Fruit fly (Drosophila melanogaster) whole organism, adult: Measurements from ENCODE around the gene CG1090.

ENCODE experiments used
- CG11617 ChIP-seq: fragments of 200-800 bp; sonication (Bioruptor generic); optimal IDR thresholded peaks from 2 replicates; lab custom pipeline; 2017; ENCODE audit warnings: mild to moderate bottlenecking, missing biosample characterization, missing genetic modification reagents, missing genetic modification characterization
- CG12768 ChIP-seq: fragments of 200-800 bp; sonication (Bioruptor generic); optimal IDR thresholded peaks from 2 replicates; lab custom pipeline; 2017; ENCODE audit warnings: missing biosample characterization, missing genetic modification characterization, mild to moderate bottlenecking, moderate library complexity, missing genetic modification reagents
- CG14711 ChIP-seq: fragments of 200-800 bp; sonication (Bioruptor generic); optimal IDR thresholded peaks from 2 replicates; lab custom pipeline; 2018; ENCODE audit warnings: missing biosample characterization, mild to moderate bottlenecking, missing genetic modification characterization, moderate library complexity
- CG1620 ChIP-seq: fragments of 200-800 bp; sonication (Bioruptor generic); optimal IDR thresholded peaks from 2 replicates; lab custom pipeline; 2016; ENCODE audit warnings: missing biosample characterization, missing genetic modification characterization
- CG33017 ChIP-seq: fragments of 200-800 bp; sonication (Bioruptor generic); optimal IDR thresholded peaks from 2 replicates; lab custom pipeline; 2018; ENCODE audit warnings: missing biosample characterization, mild to moderate bottlenecking, missing genetic modification characterization, moderate library complexity
- CG5204 ChIP-seq: fragments of 200-800 bp; sonication (Bioruptor generic); optimal IDR thresholded peaks from 2 replicates; lab custom pipeline; 2016; ENCODE audit warnings: missing biosample characterization, missing genetic modification characterization
- CG7045 ChIP-seq: fragments of 200-800 bp; sonication (Bioruptor generic); optimal IDR thresholded peaks from 2 replicates; lab custom pipeline; 2017; ENCODE audit warnings: missing biosample characterization, mild to moderate bottlenecking, missing genetic modification characterization
- Crg-1 ChIP-seq: fragments of 200-800 bp; sonication (Bioruptor generic); optimal IDR thresholded peaks from 2 replicates; lab custom pipeline; 2016; ENCODE audit warnings: missing biosample characterization, missing genetic modification characterization
- Hr96 ChIP-seq: fragments of 200-800 bp; sonication (Bioruptor generic); optimal IDR thresholded peaks from 2 replicates; lab custom pipeline; 2016; ENCODE audit warnings: missing biosample characterization, missing genetic modification characterization
- Mnt ChIP-seq: fragments of 200-800 bp; sonication (Bioruptor generic); optimal IDR thresholded peaks from 2 replicates; lab custom pipeline; 2016; ENCODE audit warnings: missing biosample characterization, mild to moderate bottlenecking, missing genetic modification characterization
- bab1 ChIP-seq: fragments of 200-800 bp; sonication (Bioruptor generic); optimal IDR thresholded peaks from 3 replicates; lab custom pipeline; 2019; ENCODE audit warnings: missing biosample characterization, mild to moderate bottlenecking, missing genetic modification characterization, moderate library complexity
- kay ChIP-seq: fragments of 200-800 bp; sonication (Bioruptor generic); peaks from one replicate; lab custom pipeline; 2016; ENCODE audit warnings: missing biosample characterization, missing genetic modification characterization, borderline replicate concordance
- ovo ChIP-seq: fragments of 200-800 bp; sonication (Bioruptor generic); optimal IDR thresholded peaks from 2 replicates; lab custom pipeline; 2016; ENCODE audit warnings: missing biosample characterization, missing genetic modification characterization
- toe ChIP-seq: fragments of 200-800 bp; sonication (Bioruptor generic); optimal IDR thresholded peaks from 2 replicates; lab custom pipeline; 2016; ENCODE audit warnings: missing biosample characterization, missing genetic modification characterization

DNA sequence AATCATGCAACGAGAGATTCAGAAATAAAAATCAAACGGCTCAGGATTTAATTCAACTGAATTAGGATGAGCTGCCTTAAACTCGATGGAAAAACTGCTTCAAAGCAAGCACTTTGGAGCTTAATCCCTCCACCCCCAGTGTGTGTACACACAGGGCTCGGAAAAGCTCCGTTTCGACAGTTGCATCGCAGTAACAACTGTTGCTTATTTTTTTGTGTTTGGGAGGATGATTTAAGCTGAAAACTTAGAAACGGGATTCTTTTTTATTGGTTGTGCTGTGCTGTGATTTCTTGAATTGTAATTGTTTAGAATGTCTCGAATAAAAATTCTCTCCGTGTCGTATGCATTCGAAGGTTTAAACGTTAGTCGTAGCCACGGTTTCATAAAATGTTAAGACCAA lies 40.7 kb upstream of the CG1090 start, which contains the start of gene Syt14:
- TF ChIP-seq CG11617 (GFP tag; lab: Kevin White, UChicago) = no peak
- no peak for TF ChIP-seq CG7045 (GFP tag; lab: Kevin White, UChicago)
- no peak for TF ChIP-seq bab1 (GFP tag; lab: Kevin White, UChicago)
- TF ChIP-seq Hr96 (GFP tag; lab: Kevin White, UChicago) = no peak
- TF ChIP-seq CG5204 (GFP tag; lab: Kevin White, UChicago) = no peak
- TF ChIP-seq Crg-1 (GFP tag; lab: Kevin White, UChicago) = no peak
- no peak for TF ChIP-seq CG1620
- no peak for TF ChIP-seq CG14711
- TF ChIP-seq Mnt (GFP tag; lab: Kevin White, UChicago) = no peak
- TF ChIP-seq ovo (GFP tag; lab: Kevin White, UChicago) = no peak
- TF ChIP-seq CG33017 (tag; lab: Kevin White, UChicago) = no peak
- no peak for TF ChIP-seq toe (GFP tag; lab: Kevin White, UChicago)
- no peak for TF ChIP-seq kay (GFP tag; lab: Kevin White, UChicago)
- TF ChIP-seq CG12768 (GFP tag; lab: Kevin White, UChicago) = no peak
